Worm (Caenorhabditis elegans) whole organism, young adult: ENCODE results near the gene F55C9.5.

ENCODE experiments used
- F33H1.4 ChIP-seq: fragments of 200-800 bp; sonication (Bioruptor generic); IDR thresholded peaks from 2 replicates; pipeline ENCODE4 v1.3.6; 2022; ENCODE audit warnings: missing genetic modification reagents, missing genetic modification characterization, missing compliant biosample characterization
- F49E8.2 ChIP-seq: sonication (generic microtip); optimal IDR thresholded peaks from 3 replicates; lab custom pipeline; 2017; ENCODE audit warnings: missing genetic modification characterization, mild to moderate bottlenecking, missing compliant biosample characterization, antibody characterized with exemption, moderate library complexity; ENCODE audit not compliant: insufficient read depth
- F55B11.4 ChIP-seq: sonication (generic microtip); optimal IDR thresholded peaks from 2 replicates; lab custom pipeline; 2016; ENCODE audit warnings: missing compliant biosample characterization, missing genetic modification characterization, borderline replicate concordance; ENCODE audit not compliant: insufficient read depth
- F57A8.1 ChIP-seq: fragments of 200-800 bp; sonication (Bioruptor generic); optimal IDR thresholded peaks from 2 replicates; lab custom pipeline; 2018; ENCODE audit warnings: mild to moderate bottlenecking, missing genetic modification characterization, moderate library complexity, missing compliant biosample characterization
- F57C9.4 ChIP-seq: sonication (generic microtip); optimal IDR thresholded peaks from 2 replicates; lab custom pipeline; 2017; ENCODE audit warnings: mild to moderate bottlenecking, missing genetic modification characterization, missing compliant biosample characterization
- K12H6.12 ChIP-seq: fragments of 200-800 bp; sonication (Bioruptor generic); optimal IDR thresholded peaks from 2 replicates; lab custom pipeline; 2018; ENCODE audit warnings: mild to moderate bottlenecking, missing genetic modification characterization, missing compliant biosample characterization
- T07F8.4 ChIP-seq: sonication (generic microtip); optimal IDR thresholded peaks from 2 replicates; lab custom pipeline; 2016; ENCODE audit warnings: mild to moderate bottlenecking, missing genetic modification characterization, moderate library complexity, missing compliant biosample characterization
- Y53G8AR.9 ChIP-seq: fragments of 200-800 bp; sonication (Bioruptor generic); conservative IDR thresholded peaks from 2 replicates; pipeline ENCODE4 v1.3.6; 2022; ENCODE audit warnings: missing genetic modification reagents, missing genetic modification characterization, missing compliant biosample characterization
- Y95B8A.8 ChIP-seq: fragments of 200-800 bp; sonication (Bioruptor generic); IDR thresholded peaks from 2 replicates; pipeline ENCODE4 v1.3.6; 2022; ENCODE audit warnings: missing genetic modification reagents, missing genetic modification characterization, missing compliant biosample characterization
- aptf-3 ChIP-seq: fragments of 200-800 bp; sonication (Bioruptor generic); IDR thresholded peaks from 2 replicates; pipeline ENCODE4 v1.3.6; 2022; ENCODE audit warnings: missing genetic modification characterization, missing compliant biosample characterization
- athp-1 ChIP-seq: sonication (generic microtip); optimal IDR thresholded peaks from 2 replicates; lab custom pipeline; 2017; ENCODE audit warnings: mild to moderate bottlenecking, missing genetic modification characterization, missing compliant biosample characterization
- attf-6 ChIP-seq: fragments of 200-800 bp; sonication (Bioruptor generic); IDR thresholded peaks from 2 replicates; pipeline ENCODE4 v1.3.6; 2022; ENCODE audit warnings: missing genetic modification reagents, missing genetic modification characterization, missing compliant biosample characterization
- bed-1 ChIP-seq: fragments of 200-800 bp; sonication (Bioruptor generic); IDR thresholded peaks from 2 replicates; pipeline ENCODE4 v1.3.6; 2022; ENCODE audit warnings: missing genetic modification reagents, missing genetic modification characterization, missing compliant biosample characterization
- ccch-3 ChIP-seq: fragments of 200-800 bp; sonication (Bioruptor generic); optimal IDR thresholded peaks from 2 replicates; lab custom pipeline; 2018; ENCODE audit warnings: mild to moderate bottlenecking, missing genetic modification characterization, missing compliant biosample characterization
- ceh-79 ChIP-seq: sonication (generic microtip); optimal IDR thresholded peaks from 2 replicates; lab custom pipeline; 2017; ENCODE audit warnings: mild to moderate bottlenecking, missing genetic modification characterization, missing compliant biosample characterization
- die-1 ChIP-seq: sonication (generic microtip); optimal IDR thresholded peaks from 2 replicates; lab custom pipeline; 2016; ENCODE audit warnings: missing genotype, mild to moderate bottlenecking, missing genetic modification characterization, missing compliant biosample characterization
- dpff-1 ChIP-seq: sonication (generic microtip); optimal IDR thresholded peaks from 2 replicates; lab custom pipeline; 2017; ENCODE audit warnings: mild to moderate bottlenecking, missing genetic modification characterization, missing compliant biosample characterization
- egrh-3 ChIP-seq: fragments of 200-800 bp; sonication (Bioruptor generic); IDR thresholded peaks from 2 replicates; pipeline ENCODE4 v1.3.6; 2022; ENCODE audit warnings: missing genetic modification reagents, missing genetic modification characterization, missing compliant biosample characterization
- ekl-4 ChIP-seq: fragments of 200-800 bp; sonication (Bioruptor generic); IDR thresholded peaks from 2 replicates; pipeline ENCODE4 v1.3.6; 2022; ENCODE audit warnings: missing genetic modification reagents, missing genetic modification characterization, missing compliant biosample characterization
- ets-4 ChIP-seq: fragments of 200-800 bp; sonication (Bioruptor generic); optimal IDR thresholded peaks from 2 replicates; lab custom pipeline; 2018; ENCODE audit warnings: mild to moderate bottlenecking, missing genetic modification characterization, missing compliant biosample characterization
- him-1 ChIP-seq: sonication (generic microtip); optimal IDR thresholded peaks from 2 replicates; lab custom pipeline; 2016; ENCODE audit warnings: missing genotype, missing genetic modification reagents, missing genetic modification characterization, missing compliant biosample characterization
- hsf-1 ChIP-seq: fragments of 200-800 bp; sonication (Bioruptor generic); IDR thresholded peaks from 2 replicates; pipeline ENCODE4 v1.3.6; 2022; ENCODE audit warnings: missing genetic modification reagents, missing genetic modification characterization, missing compliant biosample characterization
- lag-1 ChIP-seq: fragments of 200-800 bp; sonication (Bioruptor generic); IDR thresholded peaks from 2 replicates; pipeline ENCODE4 v1.3.6; 2022; ENCODE audit warnings: missing genetic modification reagents, missing genetic modification characterization, missing compliant biosample characterization
- let-607 ChIP-seq, 2 experiments: fragments of 200-800 bp in 1 of 2; sonication (Bioruptor generic) in 1 of 2; sonication (generic microtip) in 1 of 2; optimal IDR thresholded peaks; 2 replicates each; lab custom pipeline; 2016 to 2018; ENCODE audit warnings: mild to moderate bottlenecking in 2 of 2, missing compliant biosample characterization in 2 of 2, missing genetic modification characterization in 2 of 2, moderate library complexity in 2 of 2, missing genotype in 1 of 2
- lin-26 ChIP-seq: fragments of 200-800 bp; sonication (Bioruptor generic); IDR thresholded peaks from 2 replicates; pipeline ENCODE4 v1.3.6; 2022; ENCODE audit warnings: missing genetic modification reagents, missing genetic modification characterization, missing compliant biosample characterization
- lin-54 ChIP-seq: fragments of 200-800 bp; sonication (Bioruptor generic); optimal IDR thresholded peaks from 2 replicates; lab custom pipeline; 2018; ENCODE audit warnings: mild to moderate bottlenecking, missing genetic modification characterization, missing compliant biosample characterization
- madf-3 ChIP-seq: fragments of 200-800 bp; sonication (Bioruptor generic); IDR thresholded peaks from 2 replicates; pipeline ENCODE4 v1.3.6; 2022; ENCODE audit warnings: missing genetic modification reagents, missing genetic modification characterization, missing compliant biosample characterization
- madf-6 ChIP-seq: fragments of 200-800 bp; sonication (Bioruptor generic); IDR thresholded peaks from 2 replicates; pipeline ENCODE4 v1.3.6; 2022; ENCODE audit warnings: missing genetic modification reagents, missing genetic modification characterization, missing compliant biosample characterization
- mel-28 ChIP-seq: sonication (generic microtip); optimal IDR thresholded peaks from 2 replicates; lab custom pipeline; 2016; ENCODE audit warnings: borderline replicate concordance, mild to moderate bottlenecking, missing genetic modification characterization, missing compliant biosample characterization
- mes-4 ChIP-seq: sonication (generic microtip); optimal IDR thresholded peaks from 2 replicates; lab custom pipeline; 2016; ENCODE audit warnings: missing genotype, missing genetic modification characterization, missing compliant biosample characterization
- nfya-1 ChIP-seq: sonication (generic microtip); optimal IDR thresholded peaks from 2 replicates; lab custom pipeline; 2017; ENCODE audit warnings: antibody characterized with exemption, missing compliant biosample characterization, missing genetic modification characterization, borderline replicate concordance; ENCODE audit not compliant: insufficient read depth
- nhr-120 ChIP-seq: fragments of 200-800 bp; sonication (Bioruptor generic); IDR thresholded peaks from 2 replicates; pipeline ENCODE4 v1.3.6; 2022; ENCODE audit warnings: missing genetic modification characterization, missing compliant biosample characterization
- rpc-1 ChIP-seq, 2 experiments: fragments of 150-350 bp in 1 of 2; sonication (generic microtip) in 1 of 2; optimal IDR thresholded peaks; 2 replicates each; lab custom pipeline; 2014 to 2018; ENCODE audit warnings: missing biosample characterization in 1 of 2, missing genetic modification characterization in 1 of 2, missing genetic modification reagents in 1 of 2, missing genotype in 1 of 2
- sea-2 ChIP-seq: fragments of 200-800 bp; sonication (Bioruptor generic); IDR thresholded peaks from 2 replicates; pipeline ENCODE4 v1.3.6; 2022; ENCODE audit warnings: missing genetic modification characterization, missing compliant biosample characterization
- somi-1 ChIP-seq: fragments of 200-800 bp; sonication (Bioruptor generic); optimal IDR thresholded peaks from 2 replicates; lab custom pipeline; 2018; ENCODE audit warnings: mild to moderate bottlenecking, missing genetic modification characterization, missing compliant biosample characterization
- sptf-2 ChIP-seq: fragments of 200-800 bp; sonication (Bioruptor generic); optimal IDR thresholded peaks from 2 replicates; lab custom pipeline; 2018; ENCODE audit warnings: mild to moderate bottlenecking, missing genetic modification characterization, missing compliant biosample characterization
- tbp1 ChIP-seq: fragments of 200-800 bp; sonication (Bioruptor generic); optimal IDR thresholded peaks from 2 replicates; lab custom pipeline; 2018; ENCODE audit warnings: mild to moderate bottlenecking, missing genetic modification characterization, missing compliant biosample characterization
- tbx-9 ChIP-seq: sonication (generic microtip); optimal IDR thresholded peaks from 2 replicates; lab custom pipeline; 2016; ENCODE audit warnings: borderline replicate concordance, missing genetic modification characterization, inconsistent platforms, missing compliant biosample characterization
- unc-62 ChIP-seq: fragments of 150-350 bp; optimal IDR thresholded peaks from 2 replicates; lab custom pipeline; 2014; ENCODE audit warnings: missing biosample characterization, missing genetic modification reagents, missing genetic modification characterization

Gene F55C9.5

DNA sequence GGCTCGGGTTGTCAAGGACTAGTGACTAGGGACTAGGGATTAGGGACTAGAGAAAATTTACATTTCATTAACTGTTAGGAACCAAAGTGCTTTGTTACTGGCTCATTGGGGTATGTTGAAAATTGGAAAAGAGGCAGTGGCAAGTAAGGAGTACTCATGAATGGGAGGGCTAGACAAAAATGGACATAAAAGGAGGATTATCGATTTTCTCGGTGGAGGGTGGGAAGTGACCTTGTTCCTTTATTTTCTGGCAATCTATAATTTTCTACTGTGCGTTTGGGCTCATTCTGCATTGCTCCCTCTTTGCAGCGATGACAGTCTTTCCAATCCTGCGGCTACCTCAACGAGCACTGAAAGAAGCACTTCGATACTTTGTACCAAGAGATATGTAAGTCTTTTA is 4.6 kb upstream of the F55C9.5 start, which contains the start of gene fbxb-60:
fbxb-60 (plus strand) TSS at position 301 of the 400 bp plus-strand sequence.
- TF ChIP-seq lin-54 (GFP tag; lab: Kevin White, UChicago) (no peak), rpc-1 (optimal IDR thresholded peaks at IDR 0.05; lab: Kevin White, UChicago) (no peak), rpc-1 (tag; optimal IDR thresholded peaks at IDR 0.05; lab: Kevin White, UChicago) (no peak), F33H1.4 (GFP tag; lab: Robert Waterston, UW) (no peak), sptf-2 (no peak), ets-4 (no peak), hsf-1 (no peak), dpff-1 (tag; lab: Kevin White, UChicago) (no peak), lag-1 (GFP tag; lab: Robert Waterston, UW) (no peak), somi-1 (GFP tag; lab: Kevin White, UChicago) (no peak), unc-62 (no peak), attf-6 (GFP tag; lab: Robert Waterston, UW) (no peak), tbx-9 (tag; lab: Kevin White, UChicago) (no peak), mel-28 (no peak), tbp1 (GFP tag; lab: Kevin White, UChicago) (no peak), nfya-1 (no peak), lin-26 (GFP tag; lab: Robert Waterston, UW) (no peak), mes-4 (tag; lab: Kevin White, UChicago) (no peak), ccch-3 (GFP tag; lab: Kevin White, UChicago) (no peak), K12H6.12 (tag; lab: Kevin White, UChicago) (no peak), F57A8.1 (no peak)

DNA sequence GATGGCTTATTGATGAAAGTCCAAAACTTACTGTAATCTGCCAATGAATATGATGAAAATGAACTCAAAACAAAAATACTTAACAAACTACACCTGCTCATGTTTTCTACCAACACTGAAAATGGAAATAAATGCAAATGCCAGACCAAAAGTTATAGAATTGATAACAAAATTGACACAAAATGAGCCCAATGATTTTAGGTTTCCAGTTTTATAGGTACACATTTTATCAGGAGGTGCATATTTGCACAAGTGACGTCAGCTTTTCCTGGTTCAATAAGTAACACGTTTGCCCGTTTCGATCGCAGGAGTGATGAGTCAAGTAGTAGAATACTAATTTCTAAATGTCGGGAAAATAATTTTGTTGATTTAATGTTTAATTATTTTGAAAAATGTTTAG is 3.8 kb upstream of the F55C9.5 start, which contains the start of gene F55C9.6:
F55C9.6 (minus strand) TSS at position 101 of the 400 bp plus-strand sequence.
- no peak for TF ChIP-seq Y95B8A.8 (GFP tag; lab: Robert Waterston, UW)
- no peak for TF ChIP-seq athp-1 (tag; lab: Kevin White, UChicago)
- no peak for TF ChIP-seq hsf-1
- no peak for TF ChIP-seq T07F8.4 (tag; lab: Kevin White, UChicago)
- no peak for TF ChIP-seq F57C9.4 (tag; lab: Kevin White, UChicago)
- no peak for TF ChIP-seq ceh-79 (tag; lab: Kevin White, UChicago)
- no peak for TF ChIP-seq dpff-1 (tag; lab: Kevin White, UChicago)
- TF ChIP-seq madf-3 (GFP tag; lab: Robert Waterston, UW), result no peak
- no peak for TF ChIP-seq sptf-2
- no peak for TF ChIP-seq him-1
- TF ChIP-seq F55B11.4 (tag; lab: Kevin White, UChicago), result no peak
- no peak for TF ChIP-seq ekl-4 (GFP tag; lab: Robert Waterston, UW)
- no peak for TF ChIP-seq bed-1 (GFP tag; lab: Robert Waterston, UW)
- no peak for TF ChIP-seq let-607 (tag; optimal IDR thresholded peaks at IDR 0.05; lab: Kevin White, UChicago)

DNA sequence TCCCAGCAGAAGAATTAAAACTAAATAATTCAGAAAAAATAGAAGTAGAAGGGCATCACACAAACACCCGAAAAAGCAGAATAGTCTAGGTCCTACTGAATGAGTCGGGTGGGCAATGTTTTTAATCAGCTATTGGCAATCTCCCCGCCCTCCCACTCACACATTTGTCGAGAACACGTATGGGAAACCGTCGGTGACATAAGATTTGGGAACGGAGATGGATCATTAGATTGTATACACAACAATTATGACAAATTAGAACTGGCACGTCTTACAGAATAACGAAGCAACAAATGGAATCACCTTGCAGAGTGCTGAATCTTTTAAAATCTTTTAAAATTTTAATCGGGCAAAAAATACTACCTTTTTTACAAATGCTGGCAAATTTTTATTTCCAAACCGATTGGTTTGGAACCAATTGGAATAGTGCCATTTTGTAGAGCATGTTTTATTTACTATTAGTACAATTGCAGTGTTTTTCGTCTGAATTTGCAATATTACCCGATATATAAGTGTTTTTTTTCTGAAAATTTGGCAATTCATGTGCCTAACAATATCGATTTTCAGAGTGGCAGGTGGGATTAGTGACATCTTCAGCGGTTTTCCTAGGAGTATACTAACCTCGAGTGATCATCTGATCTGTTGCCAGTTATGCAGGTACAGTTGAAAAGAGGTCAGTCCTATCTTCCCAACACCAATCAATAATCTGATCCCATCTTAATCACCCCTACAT is 4.7 kb downstream of the F55C9.5 start, which contains the start of the genes F55C9.3 and fbxb-57:
F55C9.3 (minus strand) TSS at position 101 of the 733 bp plus-strand sequence.
fbxb-57 (plus strand) TSS at position 683 of the 733 bp plus-strand sequence.
- no peak for TF ChIP-seq madf-6
- TF ChIP-seq egrh-3 (GFP tag; lab: Robert Waterston, UW), result no peak
- TF ChIP-seq Y53G8AR.9 (GFP tag; lab: Robert Waterston, UW), result no peak
- TF ChIP-seq aptf-3 (GFP tag; lab: Robert Waterston, UW), result no peak
- no peak for TF ChIP-seq sea-2
- no peak for TF ChIP-seq nhr-120 (GFP tag; lab: Robert Waterston, UW)
- TF ChIP-seq F49E8.2, result no peak
- TF ChIP-seq die-1 (tag; lab: Kevin White, UChicago), result no peak
- TF ChIP-seq, all 124 proteins: peak for 0
